Fruit fly (Drosophila melanogaster) whole organism, embryonic: ENCODE data around the gene HDAC4.
A peak's percentile ranks its signal among the peaks of the same experiment; 100 is the strongest.

ENCODE experiments used
- Atf3 ChIP-seq: fragments of 200-800 bp; sonication (Bioruptor generic); optimal IDR thresholded peaks from 3 replicates; lab custom pipeline; 2016; ENCODE audit warnings: missing biosample characterization, missing genetic modification characterization
- B-H1 ChIP-seq: fragments of 200-800 bp; sonication (Bioruptor generic); IDR thresholded peaks from 3 replicates; pipeline ENCODE4 v1.3.6; 2022; ENCODE audit warnings: missing biosample characterization, missing genetic modification characterization
- BtbVII ChIP-seq: fragments of 200-800 bp; sonication (Bioruptor generic); optimal IDR thresholded peaks from 3 replicates; lab custom pipeline; 2017; ENCODE audit warnings: missing biosample characterization, mild to moderate bottlenecking, missing genetic modification characterization
- CG11695 ChIP-seq: fragments of 200-800 bp; sonication (Bioruptor generic); IDR thresholded peaks from 3 replicates; pipeline ENCODE4 v1.3.6; 2022; ENCODE audit warnings: missing biosample characterization, missing genetic modification characterization
- CG12219 ChIP-seq: fragments of 200-800 bp; sonication (Bioruptor generic); optimal IDR thresholded peaks from 3 replicates; lab custom pipeline; 2018; ENCODE audit warnings: missing biosample characterization, mild to moderate bottlenecking, missing genetic modification characterization
- CG12744 ChIP-seq: fragments of 200-800 bp; sonication (Bioruptor generic); optimal IDR thresholded peaks from 2 replicates; lab custom pipeline; 2016; ENCODE audit warnings: missing biosample characterization, missing genetic modification characterization
- CG15696 ChIP-seq: fragments of 200-800 bp; sonication (Bioruptor generic); optimal IDR thresholded peaks from 2 replicates; lab custom pipeline; 2019; ENCODE audit warnings: missing biosample characterization, mild to moderate bottlenecking, missing genetic modification characterization, moderate library complexity
- CG17361 ChIP-seq: fragments of 200-800 bp; sonication (Bioruptor generic); IDR thresholded peaks from 3 replicates; pipeline ENCODE4 v1.3.6; 2022; ENCODE audit warnings: missing biosample characterization, missing genetic modification characterization
- CG17912 ChIP-seq: fragments of 200-800 bp; sonication (Bioruptor generic); optimal IDR thresholded peaks from 2 replicates; lab custom pipeline; 2018; ENCODE audit warnings: missing biosample characterization, mild to moderate bottlenecking, missing genetic modification characterization
- CG2202 ChIP-seq: fragments of 200-800 bp; sonication (Bioruptor generic); optimal IDR thresholded peaks from 2 replicates; lab custom pipeline; 2018; ENCODE audit warnings: missing biosample characterization, mild to moderate bottlenecking, missing genetic modification characterization
- CG30403 ChIP-seq: fragments of 200-800 bp; sonication (Bioruptor generic); optimal IDR thresholded peaks from 3 replicates; lab custom pipeline; 2016; ENCODE audit warnings: missing biosample characterization, missing genetic modification characterization
- CG31224 ChIP-seq: fragments of 200-800 bp; sonication (Bioruptor generic); IDR thresholded peaks from 2 replicates; pipeline ENCODE4 v1.3.6; 2022; ENCODE audit warnings: missing biosample characterization, missing genetic modification characterization
- CG32532 ChIP-seq: fragments of 200-800 bp; sonication (Bioruptor generic); IDR thresholded peaks from 2 replicates; pipeline ENCODE4 v1.3.6; 2022; ENCODE audit warnings: missing biosample characterization, missing genetic modification characterization
- CG3407 ChIP-seq: fragments of 200-800 bp; sonication (Bioruptor generic); optimal IDR thresholded peaks from 2 replicates; lab custom pipeline; 2018; ENCODE audit warnings: missing biosample characterization, mild to moderate bottlenecking, missing genetic modification characterization
- CG34224 ChIP-seq: fragments of 200-800 bp; sonication (Bioruptor generic); IDR thresholded peaks from 3 replicates; pipeline ENCODE4 v1.3.6; 2022; ENCODE audit warnings: missing biosample characterization, missing genetic modification characterization; ENCODE audit not compliant: partially characterized antibody
- CG3995 ChIP-seq: fragments of 200-800 bp; sonication (Bioruptor generic); optimal IDR thresholded peaks from 3 replicates; lab custom pipeline; 2016; ENCODE audit warnings: missing biosample characterization, missing genetic modification characterization
- CG4360 ChIP-seq: fragments of 200-800 bp; sonication (Bioruptor generic); IDR thresholded peaks from 2 replicates; pipeline ENCODE4 v1.3.6; 2022; ENCODE audit warnings: missing biosample characterization, missing genetic modification characterization
- CG6765 ChIP-seq: fragments of 200-800 bp; sonication (Bioruptor generic); optimal IDR thresholded peaks from 3 replicates; lab custom pipeline; 2017; ENCODE audit warnings: missing biosample characterization, mild to moderate bottlenecking, missing genetic modification characterization
- CG8765 ChIP-seq: fragments of 200-800 bp; sonication (Bioruptor generic); IDR thresholded peaks from 2 replicates; pipeline ENCODE4 v1.3.6; 2022; ENCODE audit warnings: missing biosample characterization, missing genetic modification characterization
- CG9437 ChIP-seq: fragments of 200-800 bp; sonication (Bioruptor generic); optimal IDR thresholded peaks from 2 replicates; lab custom pipeline; 2018; ENCODE audit warnings: missing biosample characterization, mild to moderate bottlenecking, missing genetic modification characterization
- CoRest ChIP-seq: fragments of 200-800 bp; sonication (Bioruptor generic); optimal IDR thresholded peaks from 3 replicates; lab custom pipeline; 2018; ENCODE audit warnings: missing biosample characterization, mild to moderate bottlenecking, missing genetic modification characterization, moderate library complexity
- Ets97D ChIP-seq: fragments of 200-800 bp; sonication (Bioruptor generic); optimal IDR thresholded peaks from 3 replicates; lab custom pipeline; 2016; ENCODE audit warnings: missing biosample characterization, missing genetic modification characterization
- Mes4 ChIP-seq: fragments of 200-800 bp; sonication (Bioruptor generic); optimal IDR thresholded peaks from 2 replicates; lab custom pipeline; 2016; ENCODE audit warnings: missing biosample characterization, missing genetic modification characterization
- Nf-YA ChIP-seq: fragments of 200-800 bp; sonication (Bioruptor generic); IDR thresholded peaks from 2 replicates; pipeline ENCODE4 v1.3.6; 2022; ENCODE audit warnings: missing biosample characterization, missing genetic modification characterization
- PHDP ChIP-seq: fragments of 200-800 bp; sonication (Bioruptor generic); optimal IDR thresholded peaks from 3 replicates; lab custom pipeline; 2018; ENCODE audit warnings: missing biosample characterization, mild to moderate bottlenecking, missing genetic modification characterization, moderate library complexity
- Pdp1 ChIP-seq, 2 experiments: fragments of 200-800 bp; sonication (Bioruptor generic); optimal IDR thresholded peaks; 3 replicates each; lab custom pipeline; 2016; ENCODE audit warnings: missing biosample characterization in 2 of 2, missing genetic modification characterization in 2 of 2, mild to moderate bottlenecking in 1 of 2, moderate library complexity in 1 of 2
- Rfx ChIP-seq: fragments of 200-800 bp; sonication (Bioruptor generic); IDR thresholded peaks from 2 replicates; pipeline ENCODE4 v1.3.6; 2022; ENCODE audit warnings: missing biosample characterization, missing genetic modification characterization
- Rx ChIP-seq: fragments of 200-800 bp; sonication (Bioruptor generic); IDR thresholded peaks from 2 replicates; pipeline ENCODE4 v1.3.6; 2022; ENCODE audit warnings: missing biosample characterization, missing genetic modification characterization
- Spps ChIP-seq: fragments of 200-800 bp; sonication (Bioruptor generic); optimal IDR thresholded peaks from 2 replicates; lab custom pipeline; 2018; ENCODE audit warnings: missing biosample characterization, mild to moderate bottlenecking, missing genetic modification characterization
- Sry-δ ChIP-seq: fragments of 200-800 bp; sonication (Bioruptor generic); optimal IDR thresholded peaks from 2 replicates; lab custom pipeline; 2016; ENCODE audit warnings: missing biosample characterization, missing genetic modification characterization
- Vsx1 ChIP-seq: fragments of 200-800 bp; sonication (Bioruptor generic); optimal IDR thresholded peaks from 2 replicates; lab custom pipeline; 2017; ENCODE audit warnings: missing biosample characterization, mild to moderate bottlenecking, missing genetic modification characterization, missing genetic modification reagents
- az2 ChIP-seq: fragments of 200-800 bp; sonication (Bioruptor generic); optimal IDR thresholded peaks from 3 replicates; lab custom pipeline; 2016; ENCODE audit warnings: missing biosample characterization, missing genetic modification characterization
- cad ChIP-seq: fragments of >200 bp; optimal IDR thresholded peaks from 2 replicates; lab custom pipeline; 2017; ENCODE audit warnings: missing biosample characterization, missing genetic modification characterization
- cas ChIP-seq: fragments of 200-800 bp; sonication (Bioruptor generic); IDR thresholded peaks from 2 replicates; pipeline ENCODE4 v1.3.6; 2022; ENCODE audit warnings: missing biosample characterization, missing genetic modification characterization
- dmrt99B ChIP-seq: fragments of 200-800 bp; sonication (Bioruptor generic); optimal IDR thresholded peaks from 2 replicates; lab custom pipeline; 2018; ENCODE audit warnings: missing biosample characterization, mild to moderate bottlenecking, missing genetic modification characterization, moderate library complexity
- emc ChIP-seq: fragments of 200-800 bp; sonication (Bioruptor generic); optimal IDR thresholded peaks from 2 replicates; lab custom pipeline; 2016; ENCODE audit warnings: missing biosample characterization, missing genetic modification characterization
- fu2 ChIP-seq: fragments of 200-800 bp; sonication (Bioruptor generic); optimal IDR thresholded peaks from 2 replicates; lab custom pipeline; 2016; ENCODE audit warnings: missing biosample characterization, missing genetic modification characterization
- ham ChIP-seq: fragments of 200-800 bp; sonication (Bioruptor generic); IDR thresholded peaks from 2 replicates; pipeline ENCODE4 v1.3.6; 2022; ENCODE audit warnings: missing biosample characterization, missing genetic modification characterization
- knrl ChIP-seq: fragments of 200-800 bp; sonication (Bioruptor generic); IDR thresholded peaks from 3 replicates; pipeline ENCODE4 v1.3.6; 2022; ENCODE audit warnings: missing biosample characterization, missing genetic modification characterization; ENCODE audit not compliant: partially characterized antibody
- maf-S ChIP-seq: fragments of 200-800 bp; sonication (Bioruptor generic); optimal IDR thresholded peaks from 2 replicates; lab custom pipeline; 2016; ENCODE audit warnings: missing biosample characterization, missing genetic modification characterization
- nau ChIP-seq: fragments of 200-800 bp; sonication (Bioruptor generic); optimal IDR thresholded peaks from 3 replicates; lab custom pipeline; 2017; ENCODE audit warnings: missing biosample characterization, mild to moderate bottlenecking, missing genetic modification characterization, missing genetic modification reagents
- org-1 ChIP-seq: fragments of 200-800 bp; sonication (Bioruptor generic); optimal IDR thresholded peaks from 2 replicates; lab custom pipeline; 2017; ENCODE audit warnings: missing biosample characterization, missing genetic modification characterization
- pum ChIP-seq: fragments of 200-800 bp; sonication (Bioruptor generic); optimal IDR thresholded peaks from 2 replicates; lab custom pipeline; 2016; ENCODE audit warnings: missing biosample characterization, missing genetic modification characterization
- ranshi ChIP-seq: fragments of 200-800 bp; sonication (Bioruptor generic); IDR thresholded peaks from 2 replicates; pipeline ENCODE4 v1.3.6; 2022; ENCODE audit warnings: missing biosample characterization, missing genetic modification characterization
- salm ChIP-seq: fragments of 200-800 bp; sonication (Bioruptor generic); optimal IDR thresholded peaks from 2 replicates; lab custom pipeline; 2018; ENCODE audit warnings: missing biosample characterization, mild to moderate bottlenecking, missing genetic modification characterization
- scrt ChIP-seq: fragments of 200-800 bp; sonication (Bioruptor generic); optimal IDR thresholded peaks from 2 replicates; lab custom pipeline; 2018; ENCODE audit warnings: missing biosample characterization, mild to moderate bottlenecking, missing genetic modification characterization, moderate library complexity
- sd ChIP-seq: fragments of 200-800 bp; sonication (Bioruptor generic); optimal IDR thresholded peaks from 3 replicates; lab custom pipeline; 2018; ENCODE audit warnings: missing biosample characterization, mild to moderate bottlenecking, missing genetic modification characterization, moderate library complexity
- sisA ChIP-seq: fragments of 200-800 bp; sonication (Bioruptor generic); IDR thresholded peaks from 2 replicates; pipeline ENCODE4 v1.3.6; 2022; ENCODE audit warnings: missing biosample characterization, missing genetic modification characterization
- ttk ChIP-seq: fragments of 200-800 bp; sonication (Bioruptor generic); IDR thresholded peaks from 2 replicates; pipeline ENCODE4 v2.1.2; 2022; ENCODE audit warnings: missing biosample characterization, missing genetic modification characterization

HDAC4 gene

dm6 chrX:13233811-13234737, 51.4 kb downstream of the HDAC4 start (continued):
- 0 out of 2 replicates have a peak, but pooled peaks have one; percentile 47 for TF ChIP-seq ham
- TF ChIP-seq pum (GFP tag; lab: Kevin White, UChicago): peak; percentile 89
- peak; percentile 97 for TF ChIP-seq CG15696 (tag; lab: Kevin White, UChicago)
- TF ChIP-seq ranshi (GFP tag; lab: Robert Waterston, UW): peak; percentile 78
- TF ChIP-seq CG12744 (GFP tag; lab: Kevin White, UChicago): peak; percentile 70
- TF ChIP-seq CG12219 (GFP tag; lab: Kevin White, UChicago): peak; percentile 60
- peak; percentile 69 for TF ChIP-seq CG31224 (GFP tag; lab: Robert Waterston, UW)
- TF ChIP-seq CG34224 (GFP tag; lab: Robert Waterston, UW): no peak
- TF ChIP-seq CoRest (tag; lab: Kevin White, UChicago): peak; percentile 85
- TF ChIP-seq Pdp1 (GFP tag; optimal IDR thresholded peaks at IDR 0.05; lab: Kevin White, UChicago): peak; percentile 86 to 88
- TF ChIP-seq CG2202 (tag; lab: Kevin White, UChicago): peak; percentile 91
- TF ChIP-seq BtbVII (GFP tag; lab: Kevin White, UChicago): peak; percentile 64
- peak; percentile 74 for TF ChIP-seq maf-S (GFP tag; lab: Kevin White, UChicago)
- no peak for TF ChIP-seq CG17912 (GFP tag; lab: Kevin White, UChicago)
- TF ChIP-seq CG8765 (GFP tag; lab: Robert Waterston, UW): peak; percentile 92
- peak; percentile 61 for TF ChIP-seq Ets97D (GFP tag; lab: Kevin White, UChicago)
- peak; percentile 74 for TF ChIP-seq CG3407
- peak; percentile 70 for TF ChIP-seq Atf3 (GFP tag; lab: Kevin White, UChicago)
- peak; percentile 37 for TF ChIP-seq nau (GFP tag; lab: Kevin White, UChicago)
- TF ChIP-seq org-1: peak; percentile 82
- peak; percentile 69; the same call in 1 of the 2 replicates for TF ChIP-seq Rx (GFP tag; lab: Robert Waterston, UW)
- peak; percentile 70 for TF ChIP-seq CG9437
- peak; percentile 35 for TF ChIP-seq Vsx1
- peak; percentile 83 for TF ChIP-seq az2
- no peak for TF ChIP-seq CG6765 (GFP tag; lab: Kevin White, UChicago)
- TF ChIP-seq fu2 (GFP tag; lab: Kevin White, UChicago): peak; percentile 46
- TF ChIP-seq sisA (GFP tag; lab: Robert Waterston, UW): peak; percentile 78
- TF ChIP-seq Mes4 (GFP tag; lab: Kevin White, UChicago): peak; percentile 72
- TF ChIP-seq Rfx (GFP tag; lab: Robert Waterston, UW): peak; percentile 73
- peak; percentile 72 for TF ChIP-seq ttk (GFP tag; lab: Robert Waterston, UW)
- peak; percentile 89 for TF ChIP-seq CG17361
- peak; percentile 75 for TF ChIP-seq CG32532 (GFP tag; lab: Robert Waterston, UW)
- peak; percentile 82 for TF ChIP-seq scrt
- TF ChIP-seq CG30403 (GFP tag; lab: Kevin White, UChicago): peak; percentile 84
- TF ChIP-seq PHDP (tag; lab: Kevin White, UChicago): peak; percentile 61
- TF ChIP-seq emc: no peak
- peak; percentile 69 for TF ChIP-seq B-H1 (GFP tag; lab: Robert Waterston, UW)
- TF ChIP-seq CG4360 (GFP tag; lab: Robert Waterston, UW): peak; percentile 39; the same call in 1 of the 2 replicates
- peak; percentile 55 for TF ChIP-seq Sry-δ
- peak; percentile 10 for TF ChIP-seq sd (tag; lab: Kevin White, UChicago)
- peak; percentile 68 for TF ChIP-seq salm
- TF ChIP-seq dmrt99B (tag; lab: Kevin White, UChicago): peak; percentile 70
- TF ChIP-seq cas: no peak; the same call in 1 of the 2 replicates
- no peak for TF ChIP-seq knrl (GFP tag; lab: Robert Waterston, UW)
- peak; percentile 65 for TF ChIP-seq Spps
- no peak for TF ChIP-seq cad (GFP tag; lab: Kevin White, UChicago)
- peak; percentile 77 for TF ChIP-seq CG11695 (GFP tag; lab: Robert Waterston, UW)
- peak; percentile 47; the same call in 1 of the 2 replicates for TF ChIP-seq Nf-YA (GFP tag; lab: Robert Waterston, UW)
- no peak for TF ChIP-seq CG3995
